Worm (Caenorhabditis elegans): ENCODE results near the gene rhgf-2.
"Not testable (repeated sequence)": the region's sequence is repeated elsewhere in the genome, so short reads cannot be mapped to it uniquely, and the experiment has no call there.

Gene rhgf-2

ce11 chrII:4167833-4168232, 67.2 kb downstream of the rhgf-2 start:
- TF ChIP-seq Y22D7AL.16 (tag; optimal IDR thresholded peaks at IDR 0.05) (no peak), tbx-7 (tag; optimal IDR thresholded peaks at IDR 0.05) (no peak), tbx-2 (tag; optimal IDR thresholded peaks at IDR 0.05) (no peak), hlh-8 (tag; optimal IDR thresholded peaks at IDR 0.05) (no peak)

ce11 chrII:4168404-4168803, 67.8 kb downstream of the rhgf-2 start, which contains the start of gene R03H10.4:
Gene R03H10.4 (minus strand): TSS chrII:4168504.
- TF ChIP-seq odd-2 (tag; optimal IDR thresholded peaks at IDR 0.05); ets-4 (tag; optimal IDR thresholded peaks at IDR 0.05); pag-3 (tag; optimal IDR thresholded peaks at IDR 0.05; ENCODE audit: borderline replicate concordance): not testable (repeated sequence)

DNA sequence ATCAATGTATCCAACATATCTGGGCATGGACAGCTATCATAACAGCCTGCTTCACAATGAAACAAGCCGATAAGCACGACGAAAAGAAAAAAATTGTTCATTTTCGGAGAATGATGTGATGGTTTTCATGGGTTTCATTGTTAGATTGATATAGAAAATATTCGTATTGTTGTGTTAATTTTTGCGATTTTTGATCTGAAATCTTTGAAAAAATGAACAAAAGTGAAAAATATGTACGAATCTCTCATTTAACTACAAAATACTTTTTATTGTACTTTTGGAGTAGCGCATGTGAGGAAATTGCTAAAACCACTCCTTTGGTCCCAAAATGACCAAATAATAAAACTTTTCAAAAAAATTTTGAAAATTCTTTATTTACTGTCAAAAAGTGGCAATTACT, 69.9 kb downstream of the rhgf-2 start, which contains the start of gene R03H10.5:
Gene R03H10.5 (minus strand): TSS at position 101 of the 400 bp plus-strand sequence.
- TF ChIP-seq fkh-6 (tag; optimal IDR thresholded peaks at IDR 0.05) (no peak), pha-2 (tag; optimal IDR thresholded peaks at IDR 0.05) (no peak), mec-3 (tag; optimal IDR thresholded peaks at IDR 0.05; ENCODE audit: borderline replicate concordance) (no peak), unc-3 (GFP tag; conservative IDR thresholded peaks at IDR 0.05) (no peak), unc-3 (tag; optimal IDR thresholded peaks at IDR 0.05) (no peak), nhr-232 (tag; optimal IDR thresholded peaks at IDR 0.05) (no peak)

DNA sequence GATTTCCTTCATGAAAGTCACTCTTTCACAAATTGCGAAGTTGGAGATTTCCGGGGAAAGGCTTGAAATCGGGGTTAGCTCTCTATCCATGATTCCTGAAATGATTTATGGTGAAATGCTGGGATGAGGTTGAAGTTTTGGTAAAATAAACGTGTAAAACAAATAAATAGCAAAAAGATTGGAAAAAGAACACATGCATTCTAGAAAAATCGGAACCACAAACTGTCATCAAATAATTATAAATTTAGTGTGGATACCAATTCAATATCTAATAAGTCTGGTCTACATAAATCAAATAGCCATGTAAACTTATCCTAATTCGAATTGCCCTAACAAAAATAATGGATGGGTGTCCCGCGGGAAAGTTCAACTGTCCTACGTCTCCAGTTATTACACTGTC, 72.8 kb downstream of the rhgf-2 start, which contains the start of gene R03H10.6:
Gene R03H10.6 (minus strand): TSS at position 101 of the 400 bp plus-strand sequence.
- TF ChIP-seq K02D7.2 (tag; optimal IDR thresholded peaks at IDR 0.05) (no peak), fax-1 (tag; optimal IDR thresholded peaks at IDR 0.05) (no peak), pqm-1 (tag; optimal IDR thresholded peaks at IDR 0.05) (no peak), ceh-24 (tag; optimal IDR thresholded peaks at IDR 0.05) (no peak), K09A11.1 (tag; optimal IDR thresholded peaks at IDR 0.05; ENCODE audit: insufficient read depth) (no peak), fkh-10 (GFP tag; optimal IDR thresholded peaks at IDR 0.05) (no peak), eyg-1 (tag; optimal IDR thresholded peaks at IDR 0.05) (no peak), unc-42 (tag; optimal IDR thresholded peaks at IDR 0.05) (no peak), ceh-2 (tag; optimal IDR thresholded peaks at IDR 0.05) (no peak), dmd-4 (tag; optimal IDR thresholded peaks at IDR 0.05; ENCODE audit: borderline replicate concordance) (no peak), gmeb-2 (tag; optimal IDR thresholded peaks at IDR 0.05) (no peak), npax-4 (tag; optimal IDR thresholded peaks at IDR 0.05) (no peak), pros-1 (tag; optimal IDR thresholded peaks at IDR 0.05) (no peak), ceh-30 (tag; optimal IDR thresholded peaks at IDR 0.05) (no peak), sox-4 (tag; optimal IDR thresholded peaks at IDR 0.05) (no peak), syd-9 (tag; optimal IDR thresholded peaks at IDR 0.05) (no peak), hlh-6 (tag; optimal IDR thresholded peaks at IDR 0.05) (no peak), ceh-9 (tag; optimal IDR thresholded peaks at IDR 0.05) (no peak)

DNA sequence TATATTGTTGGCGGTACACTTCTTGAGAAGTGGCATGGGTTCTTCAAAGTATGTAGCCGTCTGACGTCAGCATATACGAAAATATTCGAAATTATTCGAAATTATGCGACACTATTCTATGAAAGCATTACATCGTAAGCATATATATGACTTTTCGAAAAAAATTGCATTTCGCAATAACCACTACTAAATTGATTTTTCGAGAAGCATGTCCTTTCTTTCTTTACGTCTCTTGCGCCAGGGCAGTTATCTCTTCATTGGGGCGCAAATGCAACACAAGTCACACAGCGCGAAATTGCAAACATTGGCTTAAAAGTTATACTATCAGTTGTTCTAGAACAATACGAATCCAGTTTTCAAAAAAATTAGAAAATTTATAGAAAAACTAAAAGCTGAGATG, 73.3 kb downstream of the rhgf-2 start:
- no peak for TF ChIP-seq ceh-18 (tag; optimal IDR thresholded peaks at IDR 0.05)
- TF ChIP-seq nhr-11 (tag; optimal IDR thresholded peaks at IDR 0.05), result no peak
- no peak for TF ChIP-seq ttx-3 (tag; optimal IDR thresholded peaks at IDR 0.05)
- no peak for TF ChIP-seq pat-9 (tag; optimal IDR thresholded peaks at IDR 0.05)
- TF ChIP-seq pax-1 (tag; optimal IDR thresholded peaks at IDR 0.05), result no peak
- TF ChIP-seq che-1 (tag; optimal IDR thresholded peaks at IDR 0.05), result no peak
- no peak for TF ChIP-seq pros-1 (tag; optimal IDR thresholded peaks at IDR 0.05)
- no peak for TF ChIP-seq ama-1 (optimal IDR thresholded peaks at IDR 0.05)
